Worm (Caenorhabditis elegans) whole organism, L4/young adult: ENCODE results near the gene chin-1.

Source experiments
- W03F9.2 ChIP-seq: fragments of 150-350 bp; optimal IDR thresholded peaks from 2 replicates; lab custom pipeline; 2014; ENCODE audit warnings: missing biosample characterization, missing genetic modification characterization
- dao-5 ChIP-seq: sonication (generic microtip); optimal IDR thresholded peaks from 2 replicates; lab custom pipeline; 2016; ENCODE audit warnings: missing genotype, missing genetic modification characterization, moderate library complexity, missing compliant biosample characterization
- him-1 ChIP-seq: sonication (generic microtip); optimal IDR thresholded peaks from 2 replicates; lab custom pipeline; 2016; ENCODE audit warnings: missing genotype, missing genetic modification reagents, missing genetic modification characterization, missing compliant biosample characterization

chin-1 gene

ce11 chrIII:996564-996963 is 40.4 kb downstream of the chin-1 start:
- TF ChIP-seq him-1 (tag; lab: Kevin White, UChicago) (no peak), dao-5 (tag; lab: Kevin White, UChicago) (no peak), W03F9.2 (no peak)

ce11 chrIII:991581-991980 is 45.4 kb downstream of the chin-1 start, which contains the start of gene trp-2:
Gene trp-2, plus strand, starts transcription at chrIII:991881.
- TF ChIP-seq him-1 (tag; lab: Kevin White, UChicago) (no peak), W03F9.2 (no peak), dao-5 (tag; lab: Kevin White, UChicago) (no peak)

ce11 chrIII:989558-989957 is 47.5 kb downstream of the chin-1 start:
- TF ChIP-seq him-1 (tag; lab: Kevin White, UChicago) (no peak), W03F9.2 (no peak), dao-5 (tag; lab: Kevin White, UChicago) (no peak)

- TF ChIP-seq W03F9.2: no peak
- TF ChIP-seq dao-5 (tag; lab: Kevin White, UChicago): no peak
- no peak for TF ChIP-seq him-1 (tag; lab: Kevin White, UChicago)
Measured at ce11 chrIII:982961-983360, 54.1 kb downstream of the chin-1 start, which contains the start of gene tbc-10. Gene tbc-10, plus strand, starts transcription at chrIII:983261.

- no peak for TF ChIP-seq him-1 (tag; lab: Kevin White, UChicago)
- no peak for TF ChIP-seq W03F9.2
- TF ChIP-seq dao-5 (tag; lab: Kevin White, UChicago): no peak
Measured at ce11 chrIII:981960-982359, 55.1 kb downstream of the chin-1 start.
